Worm (Caenorhabditis elegans): ENCODE measurements around the gene C10A4.10.
A peak's percentile ranks its signal among the peaks of the same experiment; 100 is the strongest.

C10A4.10 gene

ce11 chrX:7436912-7437311, 38.2 kb downstream of the C10A4.10 start:
- TF ChIP-seq sem-4 (tag; optimal IDR thresholded peaks at IDR 0.05) (no peak), blmp-1 (tag; optimal IDR thresholded peaks at IDR 0.05; ENCODE audit: insufficient read depth) (no peak), nhr-25 (tag; optimal IDR thresholded peaks at IDR 0.05) (peak; percentile 64), aly-2 (tag; optimal IDR thresholded peaks at IDR 0.05) (no peak), fos-1 (tag; optimal IDR thresholded peaks at IDR 0.05) (no peak), dmd-4 (tag; optimal IDR thresholded peaks at IDR 0.05) (no peak), alr-1 (tag; optimal IDR thresholded peaks at IDR 0.05) (no peak), ztf-1 (GFP tag; conservative IDR thresholded peaks at IDR 0.05) (no peak), lin-13 (GFP tag; optimal IDR thresholded peaks at IDR 0.05) (no peak), nhr-129 (tag; optimal IDR thresholded peaks at IDR 0.05) (peak; percentile 15), nhr-10 (tag; optimal IDR thresholded peaks at IDR 0.05) (no peak), lin-39 (tag; optimal IDR thresholded peaks at IDR 0.05) (no peak), nhr-12 (tag; optimal IDR thresholded peaks at IDR 0.05) (no peak), egl-27 (tag; optimal IDR thresholded peaks at IDR 0.05) (no peak), ZK546.5 (tag; optimal IDR thresholded peaks at IDR 0.05) (no peak), sma-9 (GFP tag; optimal IDR thresholded peaks at IDR 0.05) (peak; percentile 31), sma-9 (tag; optimal IDR thresholded peaks at IDR 0.05) (no peak), Y55F3AM.14 (GFP tag; optimal IDR thresholded peaks at IDR 0.05) (no peak), ceh-16 (tag; optimal IDR thresholded peaks at IDR 0.05) (no peak), R02D3.7 (tag; optimal IDR thresholded peaks at IDR 0.05) (no peak), ztf-11 (tag; optimal IDR thresholded peaks at IDR 0.05) (no peak), peb-1 (tag; optimal IDR thresholded peaks at IDR 0.05) (no peak), unc-55 (GFP tag; optimal IDR thresholded peaks at IDR 0.05) (no peak), sma-3 (GFP tag; optimal IDR thresholded peaks at IDR 0.05) (peak; percentile 6)

ce11 chrX:7437949-7438348, 39.3 kb downstream of the C10A4.10 start, which contains the start of gene C01C10.2:
Gene C01C10.2, minus strand, starts transcription at chrX:7438118.
- TF ChIP-seq lsy-2 (tag; optimal IDR thresholded peaks at IDR 0.05), result no peak
- TF ChIP-seq ztf-11 (tag; optimal IDR thresholded peaks at IDR 0.05), result no peak
- TF ChIP-seq nhr-25 (tag; optimal IDR thresholded peaks at IDR 0.05), result peak; percentile 45
- TF ChIP-seq alr-1 (tag; optimal IDR thresholded peaks at IDR 0.05), result no peak
- TF ChIP-seq sma-3 (GFP tag; optimal IDR thresholded peaks at IDR 0.05), result peak; percentile 32
- no peak for TF ChIP-seq ceh-82 (tag; optimal IDR thresholded peaks at IDR 0.05)
- peak; percentile 31 for TF ChIP-seq sem-4 (tag; optimal IDR thresholded peaks at IDR 0.05)
- no peak for TF ChIP-seq lin-39 (tag; optimal IDR thresholded peaks at IDR 0.05)
- no peak for TF ChIP-seq nhr-129 (tag; optimal IDR thresholded peaks at IDR 0.05)
- no peak for TF ChIP-seq elt-1 (tag; optimal IDR thresholded peaks at IDR 0.05)
- TF ChIP-seq skn-1 (tag; optimal IDR thresholded peaks at IDR 0.05), result no peak
- no peak for TF ChIP-seq ceh-16 (tag; optimal IDR thresholded peaks at IDR 0.05)
- no peak for TF ChIP-seq ztf-4 (tag; optimal IDR thresholded peaks at IDR 0.05)
- TF ChIP-seq C34F6.9 (tag; optimal IDR thresholded peaks at IDR 0.05), result no peak
- TF ChIP-seq ZK546.5 (tag; optimal IDR thresholded peaks at IDR 0.05), result no peak

ce11 chrX:7440102-7440501, 41.4 kb downstream of the C10A4.10 start:
- TF ChIP-seq ztf-4 (tag; optimal IDR thresholded peaks at IDR 0.05) (no peak), elt-1 (tag; optimal IDR thresholded peaks at IDR 0.05) (no peak), fos-1 (tag; optimal IDR thresholded peaks at IDR 0.05) (peak; percentile 0)

- peak; percentile 39 for TF ChIP-seq unc-55 (GFP tag; optimal IDR thresholded peaks at IDR 0.05)
- peak; percentile 12 for TF ChIP-seq nhr-129 (tag; optimal IDR thresholded peaks at IDR 0.05)
- TF ChIP-seq unc-39 (tag; optimal IDR thresholded peaks at IDR 0.05), result no peak
Measured at ce11 chrX:7442477-7442876, 43.8 kb downstream of the C10A4.10 start, which contains the start of gene acl-12. Gene acl-12, minus strand, starts transcription at chrX:7442577.

ce11 chrX:7445734-7446133, 47.0 kb downstream of the C10A4.10 start:
- TF ChIP-seq nhr-12 (tag; optimal IDR thresholded peaks at IDR 0.05), result no peak
- TF ChIP-seq crh-2 (tag; optimal IDR thresholded peaks at IDR 0.05), result peak; percentile 4
- no peak for TF ChIP-seq sma-3 (GFP tag; optimal IDR thresholded peaks at IDR 0.05)
- TF ChIP-seq sma-9 (GFP tag; optimal IDR thresholded peaks at IDR 0.05), result peak; percentile 41
- TF ChIP-seq sma-9 (tag; optimal IDR thresholded peaks at IDR 0.05), result no peak
- no peak for TF ChIP-seq zag-1 (tag; optimal IDR thresholded peaks at IDR 0.05)
- TF ChIP-seq ztf-1 (GFP tag; conservative IDR thresholded peaks at IDR 0.05), result no peak
- TF ChIP-seq nhr-129 (tag; optimal IDR thresholded peaks at IDR 0.05), result peak; percentile 32
- no peak for TF ChIP-seq skn-1 (tag; optimal IDR thresholded peaks at IDR 0.05)
- TF ChIP-seq unc-55 (GFP tag; optimal IDR thresholded peaks at IDR 0.05), result no peak
- no peak for TF ChIP-seq lsy-2 (tag; optimal IDR thresholded peaks at IDR 0.05)
- TF ChIP-seq elt-1 (tag; optimal IDR thresholded peaks at IDR 0.05), result no peak
- TF ChIP-seq Y55F3AM.14 (GFP tag; optimal IDR thresholded peaks at IDR 0.05), result no peak
- TF ChIP-seq fos-1 (tag; optimal IDR thresholded peaks at IDR 0.05), result peak; percentile 34
- TF ChIP-seq C34F6.9 (tag; optimal IDR thresholded peaks at IDR 0.05), result no peak

All from whole organism, L2 larva.